Worm (Caenorhabditis elegans) whole organism, young adult: ENCODE results near the gene glt-4.

Experiments used
- him-1 ChIP-seq: sonication (generic microtip); optimal IDR thresholded peaks from 2 replicates; lab custom pipeline; 2016; ENCODE audit warnings: missing genotype, missing genetic modification reagents, missing genetic modification characterization, missing compliant biosample characterization
- unc-62 ChIP-seq: fragments of 150-350 bp; optimal IDR thresholded peaks from 2 replicates; lab custom pipeline; 2014; ENCODE audit warnings: missing biosample characterization, missing genetic modification reagents, missing genetic modification characterization

- TF ChIP-seq unc-62 (GFP tag; lab: Kevin White, UChicago): no peak
- no peak for TF ChIP-seq him-1
Observed at ce11 chrX:6443373-6443772, 40.2 kb downstream of the glt-4 start, which contains the start of gene K10C2.7.
